Worm (Caenorhabditis elegans) whole organism, young adult: ENCODE results near the gene lpin-1.

Source experiments
- B0261.1 ChIP-seq: sonication (generic microtip); optimal IDR thresholded peaks from 2 replicates; lab custom pipeline; 2016; ENCODE audit warnings: mild to moderate bottlenecking, missing genetic modification characterization, moderate library complexity, missing compliant biosample characterization
- C17E4.6 ChIP-seq: fragments of 200-800 bp; sonication (Bioruptor generic); IDR thresholded peaks from 2 replicates; pipeline ENCODE4 v1.3.6; 2022; ENCODE audit warnings: missing genetic modification reagents, missing genetic modification characterization, missing compliant biosample characterization
- F39B2.1 ChIP-seq: fragments of 200-800 bp; sonication (Bioruptor generic); IDR thresholded peaks from 2 replicates; pipeline ENCODE4 v1.3.6; 2022; ENCODE audit warnings: missing genetic modification reagents, missing genetic modification characterization, missing compliant biosample characterization
- F52B5.7 ChIP-seq: sonication (generic microtip); optimal IDR thresholded peaks from 2 replicates; lab custom pipeline; 2016; ENCODE audit warnings: mild to moderate bottlenecking, missing genetic modification characterization, missing compliant biosample characterization
- F57C9.4 ChIP-seq: sonication (generic microtip); optimal IDR thresholded peaks from 2 replicates; lab custom pipeline; 2017; ENCODE audit warnings: mild to moderate bottlenecking, missing genetic modification characterization, missing compliant biosample characterization
- T07F8.4 ChIP-seq: sonication (generic microtip); optimal IDR thresholded peaks from 2 replicates; lab custom pipeline; 2016; ENCODE audit warnings: mild to moderate bottlenecking, missing genetic modification characterization, moderate library complexity, missing compliant biosample characterization
- Y53G8AR.9 ChIP-seq: fragments of 200-800 bp; sonication (Bioruptor generic); conservative IDR thresholded peaks from 2 replicates; pipeline ENCODE4 v1.3.6; 2022; ENCODE audit warnings: missing genetic modification reagents, missing genetic modification characterization, missing compliant biosample characterization
- Y79H2A.3 ChIP-seq: fragments of 200-800 bp; sonication (Bioruptor generic); conservative IDR thresholded peaks from 2 replicates; pipeline ENCODE4 v1.3.6; 2022; ENCODE audit warnings: missing genetic modification reagents, missing genetic modification characterization, missing compliant biosample characterization
- aptf-2 ChIP-seq: fragments of 200-800 bp; sonication (Bioruptor generic); conservative IDR thresholded peaks from 2 replicates; pipeline ENCODE4 v1.3.6; 2022; ENCODE audit warnings: missing genetic modification reagents, missing genetic modification characterization, missing compliant biosample characterization
- aptf-3 ChIP-seq: fragments of 200-800 bp; sonication (Bioruptor generic); IDR thresholded peaks from 2 replicates; pipeline ENCODE4 v1.3.6; 2022; ENCODE audit warnings: missing genetic modification characterization, missing compliant biosample characterization
- atf-7 ChIP-seq: sonication (generic microtip); optimal IDR thresholded peaks from 2 replicates; lab custom pipeline; 2017; ENCODE audit warnings: mild to moderate bottlenecking, missing genetic modification characterization, missing compliant biosample characterization
- attf-6 ChIP-seq: fragments of 200-800 bp; sonication (Bioruptor generic); IDR thresholded peaks from 2 replicates; pipeline ENCODE4 v1.3.6; 2022; ENCODE audit warnings: missing genetic modification reagents, missing genetic modification characterization, missing compliant biosample characterization
- cebp-1 ChIP-seq, 2 experiments: fragments of 200-800 bp in 1 of 2; sonication (Bioruptor generic) in 1 of 2; sonication (generic microtip) in 1 of 2; IDR thresholded peaks in 1 of 2; optimal IDR thresholded peaks in 1 of 2; 2 replicates each; pipeline versions ENCODE4 v1.3.6 to Lab custom; 2017 to 2022; ENCODE audit warnings: missing compliant biosample characterization in 2 of 2, missing genetic modification characterization in 2 of 2, mild to moderate bottlenecking in 1 of 2, missing genetic modification reagents in 1 of 2, moderate library complexity in 1 of 2
- ceh-27 ChIP-seq: fragments of 200-800 bp; sonication (Bioruptor generic); optimal IDR thresholded peaks from 2 replicates; lab custom pipeline; 2018; ENCODE audit warnings: mild to moderate bottlenecking, missing genetic modification characterization, moderate library complexity, missing compliant biosample characterization
- ceh-40 ChIP-seq: fragments of 200-800 bp; sonication (Bioruptor generic); IDR thresholded peaks from 2 replicates; pipeline ENCODE4 v1.3.6; 2022; ENCODE audit warnings: missing genetic modification characterization, missing compliant biosample characterization
- die-1 ChIP-seq: sonication (generic microtip); optimal IDR thresholded peaks from 2 replicates; lab custom pipeline; 2016; ENCODE audit warnings: missing genotype, mild to moderate bottlenecking, missing genetic modification characterization, missing compliant biosample characterization
- dox-1 ChIP-seq: fragments of 200-800 bp; sonication (Bioruptor generic); IDR thresholded peaks from 2 replicates; pipeline ENCODE4 v1.3.6; 2022; ENCODE audit warnings: missing genetic modification reagents, missing genetic modification characterization, missing compliant biosample characterization
- dpff-1 ChIP-seq: sonication (generic microtip); optimal IDR thresholded peaks from 2 replicates; lab custom pipeline; 2017; ENCODE audit warnings: mild to moderate bottlenecking, missing genetic modification characterization, missing compliant biosample characterization
- egrh-3 ChIP-seq: fragments of 200-800 bp; sonication (Bioruptor generic); IDR thresholded peaks from 2 replicates; pipeline ENCODE4 v1.3.6; 2022; ENCODE audit warnings: missing genetic modification reagents, missing genetic modification characterization, missing compliant biosample characterization
- ekl-4 ChIP-seq: fragments of 200-800 bp; sonication (Bioruptor generic); IDR thresholded peaks from 2 replicates; pipeline ENCODE4 v1.3.6; 2022; ENCODE audit warnings: missing genetic modification reagents, missing genetic modification characterization, missing compliant biosample characterization
- fkh-3 ChIP-seq: sonication (generic microtip); optimal IDR thresholded peaks from 2 replicates; lab custom pipeline; 2016; ENCODE audit warnings: mild to moderate bottlenecking, missing genetic modification characterization, missing compliant biosample characterization
- him-1 ChIP-seq: sonication (generic microtip); optimal IDR thresholded peaks from 2 replicates; lab custom pipeline; 2016; ENCODE audit warnings: missing genotype, missing genetic modification reagents, missing genetic modification characterization, missing compliant biosample characterization
- let-526 ChIP-seq: fragments of 200-800 bp; sonication (Bioruptor generic); IDR thresholded peaks from 2 replicates; pipeline ENCODE4 v1.3.6; 2022; ENCODE audit warnings: missing genetic modification reagents, missing genetic modification characterization, missing compliant biosample characterization
- let-607 ChIP-seq, 2 experiments: fragments of 200-800 bp in 1 of 2; sonication (Bioruptor generic) in 1 of 2; sonication (generic microtip) in 1 of 2; optimal IDR thresholded peaks; 2 replicates each; lab custom pipeline; 2016 to 2018; ENCODE audit warnings: mild to moderate bottlenecking in 2 of 2, missing compliant biosample characterization in 2 of 2, missing genetic modification characterization in 2 of 2, moderate library complexity in 2 of 2, missing genotype in 1 of 2
- lin-26 ChIP-seq: fragments of 200-800 bp; sonication (Bioruptor generic); IDR thresholded peaks from 2 replicates; pipeline ENCODE4 v1.3.6; 2022; ENCODE audit warnings: missing genetic modification reagents, missing genetic modification characterization, missing compliant biosample characterization
- lsy-27 ChIP-seq: sonication (generic microtip); optimal IDR thresholded peaks from 2 replicates; lab custom pipeline; 2017; ENCODE audit warnings: missing genetic modification characterization, mild to moderate bottlenecking, missing compliant biosample characterization, antibody characterized with exemption, missing genotype, borderline replicate concordance; ENCODE audit not compliant: insufficient read depth
- madf-10 ChIP-seq: sonication (generic microtip); optimal IDR thresholded peaks from 2 replicates; lab custom pipeline; 2016; ENCODE audit warnings: mild to moderate bottlenecking, missing genetic modification characterization, missing compliant biosample characterization
- madf-3 ChIP-seq: fragments of 200-800 bp; sonication (Bioruptor generic); IDR thresholded peaks from 2 replicates; pipeline ENCODE4 v1.3.6; 2022; ENCODE audit warnings: missing genetic modification reagents, missing genetic modification characterization, missing compliant biosample characterization
- madf-8 ChIP-seq: fragments of 200-800 bp; sonication (Bioruptor generic); conservative IDR thresholded peaks from 2 replicates; pipeline ENCODE4 v1.3.6; 2022; ENCODE audit warnings: missing genetic modification reagents, missing genetic modification characterization, missing compliant biosample characterization
- mes-4 ChIP-seq: sonication (generic microtip); optimal IDR thresholded peaks from 2 replicates; lab custom pipeline; 2016; ENCODE audit warnings: missing genotype, missing genetic modification characterization, missing compliant biosample characterization
- nfya-1 ChIP-seq: sonication (generic microtip); optimal IDR thresholded peaks from 2 replicates; lab custom pipeline; 2017; ENCODE audit warnings: antibody characterized with exemption, missing compliant biosample characterization, missing genetic modification characterization, borderline replicate concordance; ENCODE audit not compliant: insufficient read depth
- nfyb-1 ChIP-seq: fragments of 200-800 bp; sonication (Bioruptor generic); IDR thresholded peaks from 2 replicates; pipeline ENCODE4 v1.3.6; 2022; ENCODE audit warnings: missing genetic modification reagents, missing genetic modification characterization, missing compliant biosample characterization
- nhr-27 ChIP-seq: fragments of 200-800 bp; sonication (Bioruptor generic); optimal IDR thresholded peaks from 2 replicates; lab custom pipeline; 2018; ENCODE audit warnings: mild to moderate bottlenecking, missing genetic modification characterization, moderate library complexity, missing compliant biosample characterization
- rpc-1 ChIP-seq, 2 experiments: fragments of 150-350 bp in 1 of 2; sonication (generic microtip) in 1 of 2; optimal IDR thresholded peaks; 2 replicates each; lab custom pipeline; 2014 to 2018; ENCODE audit warnings: missing biosample characterization in 1 of 2, missing genetic modification characterization in 1 of 2, missing genetic modification reagents in 1 of 2, missing genotype in 1 of 2
- snpc-1.3 ChIP-seq: sonication (generic microtip); optimal IDR thresholded peaks from 2 replicates; lab custom pipeline; 2017; ENCODE audit warnings: missing genetic modification characterization, mild to moderate bottlenecking, missing compliant biosample characterization, antibody characterized with exemption, moderate library complexity, missing genotype, missing genetic modification reagents; ENCODE audit not compliant: insufficient read depth
- snpc-3.4 ChIP-seq: sonication (generic microtip); optimal IDR thresholded peaks from 2 replicates; lab custom pipeline; 2017; ENCODE audit warnings: missing genetic modification characterization, mild to moderate bottlenecking, missing compliant biosample characterization, antibody characterized with exemption, moderate library complexity, missing genotype, missing genetic modification reagents
- tbx-9 ChIP-seq: sonication (generic microtip); optimal IDR thresholded peaks from 2 replicates; lab custom pipeline; 2016; ENCODE audit warnings: borderline replicate concordance, missing genetic modification characterization, inconsistent platforms, missing compliant biosample characterization
- unc-130 ChIP-seq: sonication (generic microtip); optimal IDR thresholded peaks from 2 replicates; lab custom pipeline; 2016; ENCODE audit warnings: missing genetic modification reagents, missing genetic modification characterization, missing compliant biosample characterization
- xnd-1 ChIP-seq: sonication (generic microtip); optimal IDR thresholded peaks from 2 replicates; lab custom pipeline; 2016; ENCODE audit warnings: missing genotype, missing genetic modification reagents, missing genetic modification characterization, missing compliant biosample characterization
- zfh-2 ChIP-seq: fragments of 200-800 bp; sonication (Bioruptor generic); conservative IDR thresholded peaks from 2 replicates; pipeline ENCODE4 v1.3.6; 2022; ENCODE audit warnings: missing genetic modification reagents, missing genetic modification characterization, missing compliant biosample characterization
- ztf-25 ChIP-seq: fragments of 200-800 bp; sonication (Bioruptor generic); IDR thresholded peaks from 2 replicates; pipeline ENCODE4 v1.3.6; 2022; ENCODE audit warnings: missing genetic modification reagents, missing genetic modification characterization, missing compliant biosample characterization
- ztf-6 ChIP-seq: fragments of 200-800 bp; sonication (Bioruptor generic); IDR thresholded peaks from 2 replicates; pipeline ENCODE4 v1.3.6; 2022; ENCODE audit warnings: missing genetic modification reagents, missing genetic modification characterization, missing compliant biosample characterization

Gene lpin-1

DNA sequence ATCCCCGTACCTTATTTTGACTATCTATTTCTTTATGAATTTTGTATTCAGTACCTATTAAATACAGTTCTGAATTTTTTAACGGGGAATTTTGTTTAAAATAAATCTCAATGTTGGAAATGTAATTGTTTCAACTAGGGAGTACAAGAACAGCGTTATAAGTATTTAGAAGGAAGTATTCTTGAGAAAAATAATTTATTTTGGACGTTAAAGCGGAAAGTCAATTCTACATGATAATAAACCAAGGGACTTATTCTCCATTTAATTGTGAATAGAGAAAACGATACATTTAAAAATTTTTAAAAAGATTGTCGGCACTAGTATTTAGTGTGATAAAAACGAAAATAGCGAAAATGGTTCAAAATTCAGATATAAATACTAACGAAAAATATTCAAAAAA is 15.2 kb upstream of the lpin-1 start (continued):
- TF ChIP-seq ceh-27 (no peak), snpc-3.4 (peak; percentile 83), Y79H2A.3 (0 out of 2 replicates have a peak, but pooled peaks have one; percentile 42), attf-6 (peak; percentile 25; the same call in 1 of the 2 replicates), dpff-1 (tag; lab: Kevin White, UChicago) (no peak), nhr-27 (no peak), madf-8 (peak; percentile 34; the same call in 1 of the 2 replicates), C17E4.6 (GFP tag; lab: Robert Waterston, UW) (no peak), ekl-4 (GFP tag; lab: Robert Waterston, UW) (peak; percentile 77), snpc-1.3 (tag; lab: Kevin White, UChicago) (peak; percentile 10), aptf-3 (GFP tag; lab: Robert Waterston, UW) (no peak), xnd-1 (peak; percentile 23), madf-10 (no peak), nfya-1 (no peak), lin-26 (peak; percentile 76), let-607 (tag; optimal IDR thresholded peaks at IDR 0.05; lab: Kevin White, UChicago) (no peak), atf-7 (tag; lab: Kevin White, UChicago) (no peak), B0261.1 (no peak), F57C9.4 (no peak)
- TF ChIP-seq, all 124 proteins: peak for 40

DNA sequence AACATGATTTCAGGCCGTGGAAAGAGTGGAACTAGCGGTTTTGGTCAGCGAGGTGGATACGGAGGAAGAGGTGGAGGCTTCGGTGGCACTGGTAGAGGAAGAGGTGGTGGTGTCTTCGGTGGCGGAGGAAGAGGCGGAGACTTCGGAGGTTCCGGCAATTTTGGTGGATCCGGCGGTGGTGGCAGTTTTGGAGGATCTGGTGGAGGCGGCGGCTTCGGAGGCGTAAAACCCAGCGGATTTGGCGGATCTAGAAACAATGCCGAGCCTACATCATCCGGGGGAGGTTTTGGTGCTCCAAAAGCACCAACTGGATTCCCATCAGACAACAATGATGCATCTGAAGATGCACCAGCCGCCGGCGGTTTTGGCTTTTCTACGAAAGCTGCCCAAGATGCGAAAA is 14.4 kb upstream of the lpin-1 start:
- TF ChIP-seq die-1 (tag; lab: Kevin White, UChicago) (no peak), zfh-2 (GFP tag; lab: Robert Waterston, UW) (peak; percentile 90), egrh-3 (GFP tag; lab: Robert Waterston, UW) (peak; percentile 82; the same call in 1 of the 2 replicates), xnd-1 (no peak), nfyb-1 (GFP tag; lab: Robert Waterston, UW) (peak; percentile 12; the same call in 1 of the 2 replicates), madf-3 (GFP tag; lab: Robert Waterston, UW) (0 out of 2 replicates have a peak, but pooled peaks have one; percentile 50), dox-1 (GFP tag; lab: Robert Waterston, UW) (no peak), F39B2.1 (GFP tag; lab: Robert Waterston, UW) (no peak), ztf-6 (GFP tag; lab: Robert Waterston, UW) (no peak)

DNA sequence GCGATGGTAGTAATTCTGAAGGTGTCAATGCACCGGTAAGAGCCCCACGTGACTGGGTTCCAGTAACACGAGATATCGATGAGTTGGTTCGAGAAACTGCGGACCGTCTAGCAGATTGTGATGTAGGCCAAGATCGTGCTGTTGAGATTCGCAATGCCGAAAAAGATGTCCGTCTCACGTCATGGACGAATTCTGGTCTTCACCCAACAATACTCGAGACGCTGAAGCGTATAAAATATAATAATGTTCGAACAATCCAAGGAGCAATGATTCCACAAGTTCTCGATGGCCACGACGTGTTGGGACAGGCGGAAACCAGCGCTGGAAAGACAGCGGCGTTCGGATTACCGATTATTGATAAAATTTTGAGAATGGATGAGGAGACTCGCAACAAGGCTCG is 12.5 kb upstream of the lpin-1 start:
- no peak for TF ChIP-seq nhr-27
- TF ChIP-seq xnd-1, result no peak
- TF ChIP-seq aptf-2, result no peak
- no peak for TF ChIP-seq lin-26
- TF ChIP-seq lsy-27, result no peak
- no peak for TF ChIP-seq tbx-9
- no peak for TF ChIP-seq him-1 (tag; lab: Kevin White, UChicago)
- TF ChIP-seq T07F8.4, result no peak
- no peak for TF ChIP-seq fkh-3 (tag; lab: Kevin White, UChicago)
- TF ChIP-seq Y53G8AR.9 (GFP tag; lab: Robert Waterston, UW), result no peak
- no peak for TF ChIP-seq ztf-25 (GFP tag; lab: Robert Waterston, UW)
- no peak for TF ChIP-seq unc-130 (GFP tag; lab: Kevin White, UChicago)
- no peak for TF ChIP-seq F52B5.7 (tag; lab: Kevin White, UChicago)
- TF ChIP-seq cebp-1 (GFP tag; IDR thresholded peaks at IDR 0.05; lab: Robert Waterston, UW), result no peak
- TF ChIP-seq cebp-1 (tag; optimal IDR thresholded peaks at IDR 0.05; lab: Kevin White, UChicago), result no peak
- TF ChIP-seq mes-4 (tag; lab: Kevin White, UChicago), result no peak
- no peak for TF ChIP-seq ceh-40 (GFP tag; lab: Robert Waterston, UW)
- no peak for TF ChIP-seq rpc-1 (optimal IDR thresholded peaks at IDR 0.05; lab: Kevin White, UChicago)
- TF ChIP-seq rpc-1 (tag; optimal IDR thresholded peaks at IDR 0.05; lab: Kevin White, UChicago), result no peak
- TF ChIP-seq let-526 (GFP tag; lab: Robert Waterston, UW), result no peak
